Fruit fly (Drosophila melanogaster) whole organism, pupa: ENCODE measurements around the gene Atg17.

Experiments
- CG10348 ChIP-seq: fragments of 200-800 bp; sonication (Bioruptor generic); IDR thresholded peaks from 2 replicates; pipeline ENCODE4 v1.3.6; 2022; ENCODE audit warnings: missing biosample characterization, missing genetic modification characterization
- CG12605 ChIP-seq: fragments of 200-800 bp; sonication (Bioruptor generic); IDR thresholded peaks from 2 replicates; pipeline ENCODE4 v1.3.6; 2022; ENCODE audit warnings: missing biosample characterization, missing genetic modification characterization
- CG13204 ChIP-seq: fragments of 200-800 bp; sonication (Bioruptor generic); optimal IDR thresholded peaks from 2 replicates; lab custom pipeline; 2018; ENCODE audit warnings: missing biosample characterization, mild to moderate bottlenecking, missing genetic modification characterization, moderate library complexity
- CG14655 ChIP-seq: fragments of 200-800 bp; sonication (Bioruptor generic); optimal IDR thresholded peaks from 3 replicates; lab custom pipeline; 2017; ENCODE audit warnings: mild to moderate bottlenecking, missing biosample characterization, missing genetic modification reagents, missing genetic modification characterization
- CG15710 ChIP-seq: fragments of 200-800 bp; sonication (Bioruptor generic); optimal IDR thresholded peaks from 2 replicates; lab custom pipeline; 2018; ENCODE audit warnings: missing biosample characterization, mild to moderate bottlenecking, missing genetic modification characterization, moderate library complexity
- CG17806 ChIP-seq: fragments of 200-800 bp; sonication (Bioruptor generic); optimal IDR thresholded peaks from 2 replicates; lab custom pipeline; 2018; ENCODE audit warnings: missing biosample characterization, mild to moderate bottlenecking, missing genetic modification characterization, moderate library complexity
- CG32121 ChIP-seq: fragments of 200-800 bp; sonication (Bioruptor generic); IDR thresholded peaks from 2 replicates; pipeline ENCODE4 v1.3.6; 2022; ENCODE audit warnings: missing biosample characterization, missing genetic modification characterization
- CG34367 ChIP-seq: fragments of 200-800 bp; sonication (Bioruptor generic); optimal IDR thresholded peaks from 2 replicates; lab custom pipeline; 2018; ENCODE audit warnings: missing biosample characterization, mild to moderate bottlenecking, missing genetic modification characterization
- CG4496 ChIP-seq: fragments of 200-800 bp; sonication (Bioruptor generic); IDR thresholded peaks from 3 replicates; pipeline ENCODE4 v1.3.6; 2022; ENCODE audit warnings: missing biosample characterization, missing genetic modification characterization
- CG8159 ChIP-seq: fragments of 200-800 bp; sonication (Bioruptor generic); optimal IDR thresholded peaks from 3 replicates; lab custom pipeline; 2018; ENCODE audit warnings: missing biosample characterization, mild to moderate bottlenecking, missing genetic modification characterization, moderate library complexity
- CG8301 ChIP-seq: fragments of 200-800 bp; sonication (Bioruptor generic); optimal IDR thresholded peaks from 2 replicates; lab custom pipeline; 2018; ENCODE audit warnings: missing biosample characterization, mild to moderate bottlenecking, missing genetic modification characterization
- CG9948 ChIP-seq: fragments of 200-800 bp; sonication (Bioruptor generic); optimal IDR thresholded peaks from 2 replicates; lab custom pipeline; 2018; ENCODE audit warnings: missing biosample characterization, mild to moderate bottlenecking, missing genetic modification characterization, moderate library complexity
- D1 ChIP-seq: fragments of 200-800 bp; sonication (Bioruptor generic); optimal IDR thresholded peaks from 2 replicates; lab custom pipeline; 2018; ENCODE audit warnings: missing biosample characterization, mild to moderate bottlenecking, missing genetic modification characterization, moderate library complexity
- EcR ChIP-seq: fragments of 200-800 bp; sonication (Bioruptor generic); optimal IDR thresholded peaks from 3 replicates; lab custom pipeline; 2019; ENCODE audit warnings: missing biosample characterization, missing genetic modification characterization, mild to moderate bottlenecking, moderate library complexity, missing genetic modification reagents
- Ets98B ChIP-seq: fragments of 200-800 bp; sonication (Bioruptor generic); IDR thresholded peaks from 2 replicates; pipeline ENCODE4 v1.3.6; 2022; ENCODE audit warnings: missing biosample characterization, missing genetic modification characterization
- Pif1A ChIP-seq: fragments of 200-800 bp; sonication (Bioruptor generic); optimal IDR thresholded peaks from 3 replicates; lab custom pipeline; 2016; ENCODE audit warnings: missing biosample characterization, missing genetic modification characterization
- Pif1B ChIP-seq: fragments of 200-800 bp; sonication (Bioruptor generic); optimal IDR thresholded peaks from 3 replicates; lab custom pipeline; 2016; ENCODE audit warnings: missing biosample characterization, missing genetic modification characterization
- Snoo ChIP-seq: fragments of 200-800 bp; sonication (Bioruptor generic); optimal IDR thresholded peaks from 3 replicates; lab custom pipeline; 2017; ENCODE audit warnings: missing biosample characterization, mild to moderate bottlenecking, missing genetic modification characterization, inconsistent platforms
- fd96Ca ChIP-seq: fragments of 200-800 bp; sonication (Bioruptor generic); IDR thresholded peaks from 3 replicates; pipeline ENCODE4 v1.3.6; 2022; ENCODE audit warnings: missing biosample characterization, missing genetic modification characterization
- gl ChIP-seq: fragments of 200-800 bp; sonication (Bioruptor generic); optimal IDR thresholded peaks from 2 replicates; lab custom pipeline; 2018; ENCODE audit warnings: missing biosample characterization, mild to moderate bottlenecking, missing genetic modification characterization
- rn ChIP-seq: fragments of 200-800 bp; sonication (Bioruptor generic); IDR thresholded peaks from 2 replicates; pipeline ENCODE4 v1.3.6; 2022; ENCODE audit warnings: missing biosample characterization, missing genetic modification characterization

The Atg17 gene

dm6 chr3R:5682238-5682637 is 12.7 kb downstream of the Atg17 start:
- no peak for TF ChIP-seq D1
- TF ChIP-seq CG8301, result peak; percentile 54

- TF ChIP-seq CG8301, result peak; percentile 85
- TF ChIP-seq CG8159 (tag; lab: Kevin White, UChicago), result no peak
- peak; percentile 40 for TF ChIP-seq CG17806 (tag; lab: Kevin White, UChicago)
- peak; percentile 86 for TF ChIP-seq Ets98B (GFP tag; lab: Robert Waterston, UW)
- TF ChIP-seq Pif1A (GFP tag; lab: Kevin White, UChicago), result no peak
- peak; percentile 84 for TF ChIP-seq CG4496 (GFP tag; lab: Robert Waterston, UW)
- TF ChIP-seq rn (GFP tag; lab: Robert Waterston, UW), result peak; percentile 40; the same call in 1 of the 2 replicates
- TF ChIP-seq CG9948 (tag; lab: Kevin White, UChicago), result peak; percentile 37
- TF ChIP-seq Pif1B (GFP tag; lab: Kevin White, UChicago), result peak; percentile 70
- TF ChIP-seq CG32121 (GFP tag; lab: Robert Waterston, UW), result peak; percentile 79
- TF ChIP-seq CG14655 (GFP tag; lab: Kevin White, UChicago), result peak; percentile 86
- TF ChIP-seq fd96Ca, result peak; percentile 42; the same call in 1 of the 3 replicates
- no peak for TF ChIP-seq CG34367
- TF ChIP-seq CG12605 (GFP tag; lab: Robert Waterston, UW), result peak; percentile 71
Measured at dm6 chr3R:5682921-5683748, 13.6 kb downstream of the Atg17 start.

- TF ChIP-seq CG4496 (GFP tag; lab: Robert Waterston, UW), result 0 out of 3 replicates have a peak, but pooled peaks have one; percentile 9
- no peak for TF ChIP-seq Pif1B (GFP tag; lab: Kevin White, UChicago)
- no peak for TF ChIP-seq CG15710
Measured at dm6 chr3R:5684550-5685118, 15.1 kb downstream of the Atg17 start.

dm6 chr3R:5685269-5686048 is 15.9 kb downstream of the Atg17 start, which contains the start of the genes Rab23 and plx:
Rab23 (minus strand) TSS chr3R:5685434.
plx (plus strand) TSS chr3R:5685855.
- TF ChIP-seq Ets98B (GFP tag; lab: Robert Waterston, UW) (peak; percentile 5; the same call in 1 of the 2 replicates), Pif1A (GFP tag; lab: Kevin White, UChicago) (no peak), CG10348 (no peak)

- TF ChIP-seq CG9948 (tag; lab: Kevin White, UChicago), result peak; percentile 38
- peak; percentile 33 for TF ChIP-seq CG14655 (GFP tag; lab: Kevin White, UChicago)
- TF ChIP-seq Ets98B (GFP tag; lab: Robert Waterston, UW), result 0 out of 2 replicates have a peak, but pooled peaks have one; percentile 24
- TF ChIP-seq CG8159 (tag; lab: Kevin White, UChicago), result peak; percentile 60
- peak; percentile 45 for TF ChIP-seq CG15710
- TF ChIP-seq Snoo (tag; lab: Kevin White, UChicago), result no peak
- TF ChIP-seq CG8301, result peak; percentile 31
- peak; percentile 32 for TF ChIP-seq Pif1A (GFP tag; lab: Kevin White, UChicago)
- TF ChIP-seq CG32121 (GFP tag; lab: Robert Waterston, UW), result no peak
- peak; percentile 37 for TF ChIP-seq CG17806 (tag; lab: Kevin White, UChicago)
- peak; percentile 28 for TF ChIP-seq CG34367
- no peak for TF ChIP-seq EcR (GFP tag; lab: Kevin White, UChicago)
- TF ChIP-seq CG10348, result no peak
- TF ChIP-seq, all 21 proteins: peak for 9
Measured at dm6 chr3R:5686049-5686757, 16.7 kb downstream of the Atg17 start.

dm6 chr3R:5689626-5690025 is 20.1 kb downstream of the Atg17 start:
- TF ChIP-seq CG12605 (GFP tag; lab: Robert Waterston, UW) (no peak), CG34367 (no peak), CG13204 (GFP tag; lab: Kevin White, UChicago) (no peak), CG8301 (no peak), CG10348 (no peak), fd96Ca (no peak), Snoo (tag; lab: Kevin White, UChicago) (no peak), EcR (GFP tag; lab: Kevin White, UChicago) (no peak), Pif1A (GFP tag; lab: Kevin White, UChicago) (no peak), CG9948 (tag; lab: Kevin White, UChicago) (no peak), CG15710 (no peak), gl (tag; lab: Kevin White, UChicago) (no peak), Ets98B (GFP tag; lab: Robert Waterston, UW) (no peak), rn (GFP tag; lab: Robert Waterston, UW) (no peak), CG17806 (tag; lab: Kevin White, UChicago) (no peak), CG4496 (GFP tag; lab: Robert Waterston, UW) (no peak), CG14655 (GFP tag; lab: Kevin White, UChicago) (no peak), D1 (no peak), Pif1B (GFP tag; lab: Kevin White, UChicago) (no peak), CG32121 (GFP tag; lab: Robert Waterston, UW) (no peak)
